Fruit fly (Drosophila melanogaster) whole organism, embryonic: Measurements from ENCODE around the gene Gs2.

ENCODE experiments used
- Abd-B ChIP-seq: fragments of 200-800 bp; sonication (Bioruptor generic); optimal IDR thresholded peaks from 2 replicates; lab custom pipeline; 2018; ENCODE audit warnings: missing biosample characterization, mild to moderate bottlenecking, missing genetic modification characterization, moderate library complexity
- CG12744 ChIP-seq: fragments of 200-800 bp; sonication (Bioruptor generic); optimal IDR thresholded peaks from 2 replicates; lab custom pipeline; 2016; ENCODE audit warnings: missing biosample characterization, missing genetic modification characterization
- CG15073 ChIP-seq: fragments of 200-800 bp; sonication (Bioruptor generic); optimal IDR thresholded peaks from 2 replicates; lab custom pipeline; 2016; ENCODE audit warnings: missing biosample characterization, missing genetic modification characterization
- CG16815 ChIP-seq: fragments of 200-800 bp; sonication (Bioruptor generic); optimal IDR thresholded peaks from 3 replicates; lab custom pipeline; 2017; ENCODE audit warnings: missing biosample characterization, mild to moderate bottlenecking, missing genetic modification characterization
- CG17359 ChIP-seq: fragments of 200-800 bp; sonication (Bioruptor generic); optimal IDR thresholded peaks from 3 replicates; lab custom pipeline; 2018; ENCODE audit warnings: missing biosample characterization, mild to moderate bottlenecking, missing genetic modification characterization, moderate library complexity
- CG2889 ChIP-seq: fragments of 200-800 bp; sonication (Bioruptor generic); IDR thresholded peaks from 3 replicates; pipeline ENCODE4 v1.3.6; 2022; ENCODE audit warnings: missing biosample characterization, missing genetic modification characterization
- CG32532 ChIP-seq: fragments of 200-800 bp; sonication (Bioruptor generic); IDR thresholded peaks from 2 replicates; pipeline ENCODE4 v1.3.6; 2022; ENCODE audit warnings: missing biosample characterization, missing genetic modification characterization
- CG32772 ChIP-seq: fragments of 200-800 bp; sonication (Bioruptor generic); IDR thresholded peaks from 2 replicates; pipeline ENCODE4 v1.3.6; 2022; ENCODE audit warnings: missing biosample characterization, missing genetic modification characterization
- CG33557 ChIP-seq: fragments of 200-800 bp; sonication (Bioruptor generic); optimal IDR thresholded peaks from 2 replicates; lab custom pipeline; 2019; ENCODE audit warnings: missing biosample characterization, mild to moderate bottlenecking, missing genetic modification characterization, moderate library complexity
- CG34224 ChIP-seq: fragments of 200-800 bp; sonication (Bioruptor generic); IDR thresholded peaks from 3 replicates; pipeline ENCODE4 v1.3.6; 2022; ENCODE audit warnings: missing biosample characterization, missing genetic modification characterization; ENCODE audit not compliant: partially characterized antibody
- CG3726 ChIP-seq: fragments of 200-800 bp; sonication (Bioruptor generic); IDR thresholded peaks from 3 replicates; pipeline ENCODE4, ENCODE4 v1.3.6; 2022; ENCODE audit warnings: missing biosample characterization, missing genetic modification characterization
- CG6683 ChIP-seq: fragments of 200-800 bp; sonication (Bioruptor generic); optimal IDR thresholded peaks from 2 replicates; lab custom pipeline; 2017; ENCODE audit warnings: missing biosample characterization, mild to moderate bottlenecking, missing genetic modification characterization, missing genetic modification reagents
- CG8765 ChIP-seq: fragments of 200-800 bp; sonication (Bioruptor generic); IDR thresholded peaks from 2 replicates; pipeline ENCODE4 v1.3.6; 2022; ENCODE audit warnings: missing biosample characterization, missing genetic modification characterization
- CG9932 ChIP-seq: fragments of 200-800 bp; sonication (Bioruptor generic); IDR thresholded peaks from 2 replicates; pipeline ENCODE4 v1.3.6; 2022; ENCODE audit warnings: missing biosample characterization, missing genetic modification characterization
- Chrac-16 ChIP-seq: fragments of 200-800 bp; sonication (Bioruptor generic); optimal IDR thresholded peaks from 3 replicates; lab custom pipeline; 2016; ENCODE audit warnings: missing biosample characterization, missing genetic modification characterization
- D ChIP-seq, 2 experiments: fragments of 200-800 bp in 1 of 2; fragments of >200 bp in 1 of 2; sonication (Bioruptor generic) in 1 of 2; optimal IDR thresholded peaks; 2 replicates in 1 of 2; 3 replicates in 1 of 2; lab custom pipeline; 2017; ENCODE audit warnings: mild to moderate bottlenecking in 1 of 2, missing biosample characterization in 1 of 2, missing genetic modification characterization in 1 of 2, missing genetic modification reagents in 1 of 2
- Dbx ChIP-seq: fragments of 200-800 bp; sonication (Bioruptor generic); IDR thresholded peaks from 3 replicates; pipeline ENCODE4 v1.3.6; 2022; ENCODE audit warnings: missing biosample characterization, missing genetic modification characterization
- Dp ChIP-seq: fragments of 200-800 bp; sonication (Bioruptor generic); optimal IDR thresholded peaks from 2 replicates; lab custom pipeline; 2018; ENCODE audit warnings: missing biosample characterization, mild to moderate bottlenecking, missing genetic modification characterization, moderate library complexity
- Ets97D ChIP-seq: fragments of 200-800 bp; sonication (Bioruptor generic); optimal IDR thresholded peaks from 3 replicates; lab custom pipeline; 2016; ENCODE audit warnings: missing biosample characterization, missing genetic modification characterization
- H2.0 ChIP-seq: fragments of 200-800 bp; sonication (Bioruptor generic); IDR thresholded peaks from 2 replicates; pipeline ENCODE4 v1.3.6; 2022; ENCODE audit warnings: missing biosample characterization, missing genetic modification characterization
- Hey ChIP-seq: fragments of 200-800 bp; sonication (Bioruptor generic); optimal IDR thresholded peaks from 3 replicates; lab custom pipeline; 2018; ENCODE audit warnings: missing biosample characterization, mild to moderate bottlenecking, missing genetic modification characterization
- Hmx ChIP-seq: fragments of 200-800 bp; sonication (Bioruptor generic); optimal IDR thresholded peaks from 2 replicates; lab custom pipeline; 2016; ENCODE audit warnings: missing biosample characterization, missing genetic modification characterization
- Lim3 ChIP-seq: fragments of 200-800 bp; sonication (Bioruptor generic); IDR thresholded peaks from 2 replicates; pipeline ENCODE4 v1.3.6; 2022; ENCODE audit warnings: missing biosample characterization, missing genetic modification characterization
- MTF-1 ChIP-seq: fragments of 200-800 bp; sonication (Bioruptor generic); optimal IDR thresholded peaks from 2 replicates; lab custom pipeline; 2018; ENCODE audit warnings: missing biosample characterization, mild to moderate bottlenecking, missing genetic modification characterization, borderline replicate concordance
- Mad ChIP-seq: fragments of 200-800 bp; sonication (Bioruptor generic); optimal IDR thresholded peaks from 2 replicates; lab custom pipeline; 2016; ENCODE audit warnings: missing biosample characterization, missing genetic modification characterization
- Neu2 ChIP-seq: fragments of 200-800 bp; sonication (Bioruptor generic); optimal IDR thresholded peaks from 3 replicates; lab custom pipeline; 2016; ENCODE audit warnings: missing biosample characterization, missing genetic modification characterization, borderline replicate concordance
- Nf-YB ChIP-seq: fragments of 200-800 bp; sonication (Bioruptor generic); optimal IDR thresholded peaks from 3 replicates; lab custom pipeline; 2019; ENCODE audit warnings: missing biosample characterization, mild to moderate bottlenecking, missing genetic modification characterization, moderate library complexity
- PHDP ChIP-seq: fragments of 200-800 bp; sonication (Bioruptor generic); optimal IDR thresholded peaks from 3 replicates; lab custom pipeline; 2018; ENCODE audit warnings: missing biosample characterization, mild to moderate bottlenecking, missing genetic modification characterization, moderate library complexity
- Pdp1 ChIP-seq, 2 experiments: fragments of 200-800 bp; sonication (Bioruptor generic); optimal IDR thresholded peaks; 3 replicates each; lab custom pipeline; 2016; ENCODE audit warnings: missing biosample characterization in 2 of 2, missing genetic modification characterization in 2 of 2, mild to moderate bottlenecking in 1 of 2, moderate library complexity in 1 of 2
- Poxn ChIP-seq: fragments of 200-800 bp; sonication (Bioruptor generic); IDR thresholded peaks from 2 replicates; pipeline ENCODE4 v1.3.6; 2022; ENCODE audit warnings: missing biosample characterization, missing genetic modification characterization
- al ChIP-seq: fragments of 200-800 bp; sonication (Bioruptor generic); IDR thresholded peaks from 2 replicates; pipeline ENCODE4 v1.3.6; 2022; ENCODE audit warnings: missing biosample characterization, missing genetic modification characterization
- caup ChIP-seq: fragments of 200-800 bp; sonication (Bioruptor generic); optimal IDR thresholded peaks from 3 replicates; lab custom pipeline; 2017; ENCODE audit warnings: missing biosample characterization, mild to moderate bottlenecking, missing genetic modification characterization, moderate library complexity; ENCODE audit not compliant: severe bottlenecking
- esg ChIP-seq: fragments of 200-800 bp; sonication (Bioruptor generic); conservative IDR thresholded peaks from 2 replicates; pipeline ENCODE4 v1.3.6; 2022; ENCODE audit warnings: missing biosample characterization, missing genetic modification characterization
- fru ChIP-seq: fragments of >200 bp; optimal IDR thresholded peaks from 2 replicates; lab custom pipeline; 2017
- gro ChIP-seq: fragments of 200-800 bp; sonication (Bioruptor generic); optimal IDR thresholded peaks from 2 replicates; lab custom pipeline; 2016; ENCODE audit warnings: missing biosample characterization, missing genetic modification characterization
- hth ChIP-seq: fragments of >200 bp; optimal IDR thresholded peaks from 2 replicates; lab custom pipeline; 2017; ENCODE audit warnings: inconsistent platforms
- kah ChIP-seq: fragments of 200-800 bp; sonication (Bioruptor generic); optimal IDR thresholded peaks from 2 replicates; lab custom pipeline; 2018; ENCODE audit warnings: missing biosample characterization, mild to moderate bottlenecking, missing genetic modification characterization
- kay ChIP-seq: fragments of 200-800 bp; sonication (Bioruptor generic); optimal IDR thresholded peaks from 2 replicates; lab custom pipeline; 2016; ENCODE audit warnings: missing biosample characterization, missing genetic modification characterization
- lbe ChIP-seq: fragments of 200-800 bp; sonication (Bioruptor generic); optimal IDR thresholded peaks from 2 replicates; lab custom pipeline; 2016; ENCODE audit warnings: missing biosample characterization, mild to moderate bottlenecking, missing genetic modification characterization
- lilli ChIP-seq: fragments of 200-800 bp; sonication (Bioruptor generic); optimal IDR thresholded peaks from 3 replicates; lab custom pipeline; 2016; ENCODE audit warnings: missing biosample characterization, missing genetic modification characterization
- luna ChIP-seq: fragments of 200-800 bp; sonication (Bioruptor generic); optimal IDR thresholded peaks from 2 replicates; lab custom pipeline; 2016; ENCODE audit warnings: missing biosample characterization, missing genetic modification characterization
- nerfin-1 ChIP-seq: fragments of 200-800 bp; sonication (Bioruptor generic); optimal IDR thresholded peaks from 3 replicates; lab custom pipeline; 2019; ENCODE audit warnings: missing biosample characterization, mild to moderate bottlenecking, missing genetic modification characterization, moderate library complexity
- nmo ChIP-seq: fragments of 200-800 bp; sonication (Bioruptor generic); optimal IDR thresholded peaks from 2 replicates; lab custom pipeline; 2018; ENCODE audit warnings: missing biosample characterization, mild to moderate bottlenecking, missing genetic modification characterization, moderate library complexity
- repo ChIP-seq: fragments of 200-800 bp; sonication (Bioruptor generic); optimal IDR thresholded peaks from 2 replicates; lab custom pipeline; 2016; ENCODE audit warnings: missing biosample characterization, missing genetic modification characterization
- rib ChIP-seq: fragments of 200-800 bp; sonication (Bioruptor generic); IDR thresholded peaks from 2 replicates; pipeline ENCODE4 v1.3.6; 2022; ENCODE audit warnings: missing biosample characterization, missing genetic modification characterization
- slp2 ChIP-seq: fragments of 200-800 bp; sonication (Bioruptor generic); optimal IDR thresholded peaks from 2 replicates; lab custom pipeline; 2016; ENCODE audit warnings: missing biosample characterization, missing genetic modification characterization
- so ChIP-seq: fragments of 200-800 bp; sonication (Bioruptor generic); IDR thresholded peaks from 3 replicates; pipeline ENCODE4 v1.3.6; 2022; ENCODE audit warnings: missing biosample characterization, missing genetic modification characterization
- sob ChIP-seq: fragments of 200-800 bp; sonication (Bioruptor generic); IDR thresholded peaks from 2 replicates; pipeline ENCODE4 v1.3.6; 2022; ENCODE audit warnings: missing biosample characterization, missing genetic modification characterization
- toy ChIP-seq: fragments of 200-800 bp; sonication (Bioruptor generic); IDR thresholded peaks from 2 replicates; pipeline ENCODE4 v1.3.6; 2022; ENCODE audit warnings: missing biosample characterization, missing genetic modification characterization
- ttk ChIP-seq: fragments of 200-800 bp; sonication (Bioruptor generic); IDR thresholded peaks from 2 replicates; pipeline ENCODE4 v2.1.2; 2022; ENCODE audit warnings: missing biosample characterization, missing genetic modification characterization
- tup ChIP-seq: fragments of 200-800 bp; sonication (Bioruptor generic); optimal IDR thresholded peaks from 2 replicates; lab custom pipeline; 2016; ENCODE audit warnings: missing biosample characterization, mild to moderate bottlenecking, missing genetic modification characterization, moderate library complexity
- zen2 ChIP-seq: fragments of 200-800 bp; sonication (Bioruptor generic); IDR thresholded peaks from 3 replicates; pipeline ENCODE4 v1.3.6; 2022; ENCODE audit warnings: missing biosample characterization, missing genetic modification characterization; ENCODE audit not compliant: partially characterized antibody

The Gs2 gene

dm6 chrX:11440944-11441343 is 18.3 kb downstream of the Gs2 start (continued):
- TF ChIP-seq Chrac-16 (GFP tag; lab: Kevin White, UChicago) (no peak), Lim3 (GFP tag; lab: Robert Waterston, UW) (no peak), CG34224 (GFP tag; lab: Robert Waterston, UW) (no peak), lilli (GFP tag; lab: Kevin White, UChicago) (peak; percentile 19), CG8765 (GFP tag; lab: Robert Waterston, UW) (no peak), CG32772 (no peak), CG9932 (GFP tag; lab: Robert Waterston, UW) (no peak), PHDP (tag; lab: Kevin White, UChicago) (peak; percentile 34), nerfin-1 (tag; lab: Kevin White, UChicago) (no peak), CG33557 (GFP tag; lab: Kevin White, UChicago) (no peak), luna (GFP tag; lab: Kevin White, UChicago) (no peak), sob (no peak), CG32532 (GFP tag; lab: Robert Waterston, UW) (no peak), Nf-YB (GFP tag; lab: Kevin White, UChicago) (no peak), kah (GFP tag; lab: Kevin White, UChicago) (no peak), Hey (no peak), so (GFP tag; lab: Robert Waterston, UW) (no peak), Neu2 (GFP tag; lab: Kevin White, UChicago) (no peak), Mad (no peak), ttk (GFP tag; lab: Robert Waterston, UW) (no peak), Ets97D (GFP tag; lab: Kevin White, UChicago) (no peak), repo (GFP tag; lab: Kevin White, UChicago) (no peak), Abd-B (GFP tag; lab: Kevin White, UChicago) (no peak), hth (lab: Kevin White, UChicago) (no peak), fru (lab: Kevin White, UChicago) (no peak), CG3726 (GFP tag; lab: Robert Waterston, UW) (no peak), CG17359 (peak; percentile 34), CG12744 (GFP tag; lab: Kevin White, UChicago) (no peak), lbe (no peak), MTF-1 (no peak), gro (no peak), toy (GFP tag; lab: Robert Waterston, UW) (no peak), Pdp1 (GFP tag; optimal IDR thresholded peaks at IDR 0.05; lab: Kevin White, UChicago) (no peak), CG16815 (GFP tag; lab: Kevin White, UChicago) (no peak), Dbx (GFP tag; lab: Robert Waterston, UW) (no peak), kay (GFP tag; lab: Kevin White, UChicago) (no peak), esg (GFP tag; lab: Robert Waterston, UW) (no peak), rib (GFP tag; lab: Robert Waterston, UW) (no peak), zen2 (no peak), CG2889 (GFP tag; lab: Robert Waterston, UW) (no peak), slp2 (GFP tag; lab: Kevin White, UChicago) (no peak), tup (GFP tag; lab: Kevin White, UChicago) (no peak), CG15073 (GFP tag; lab: Kevin White, UChicago) (no peak), nmo (GFP tag; lab: Kevin White, UChicago) (peak; percentile 20), al (no peak), D (optimal IDR thresholded peaks at IDR 0.05; lab: Kevin White, UChicago) (no peak), D (GFP tag; optimal IDR thresholded peaks at IDR 0.05; lab: Kevin White, UChicago) (no peak), H2.0 (GFP tag; lab: Robert Waterston, UW) (no peak), Hmx (GFP tag; lab: Kevin White, UChicago) (no peak), Poxn (GFP tag; lab: Robert Waterston, UW) (no peak), Dp (GFP tag; lab: Kevin White, UChicago) (no peak), CG6683 (GFP tag; lab: Kevin White, UChicago) (no peak), caup (GFP tag; lab: Kevin White, UChicago) (no peak)
